Fruit fly (Drosophila melanogaster) whole organism, prepupa: Measurements from ENCODE around the gene Mulk.

Source experiments
- CG10631 ChIP-seq: fragments of 200-800 bp; sonication (Bioruptor generic); optimal IDR thresholded peaks from 2 replicates; lab custom pipeline; 2016; ENCODE audit warnings: missing biosample characterization, missing genetic modification characterization
- CG11294 ChIP-seq: fragments of 200-800 bp; sonication (Bioruptor generic); IDR thresholded peaks from 2 replicates; pipeline ENCODE4 v1.3.6; 2022; ENCODE audit warnings: missing biosample characterization, missing genetic modification characterization
- CG11762 ChIP-seq: fragments of 200-800 bp; sonication (Bioruptor generic); optimal IDR thresholded peaks from 3 replicates; lab custom pipeline; 2016; ENCODE audit warnings: missing biosample characterization, missing genetic modification characterization; ENCODE audit not compliant: insufficient read depth
- CG1621 ChIP-seq: fragments of 200-800 bp; sonication (Bioruptor generic); optimal IDR thresholded peaks from 3 replicates; lab custom pipeline; 2018; ENCODE audit warnings: missing biosample characterization, mild to moderate bottlenecking, missing genetic modification characterization
- CG16779 ChIP-seq: fragments of 200-800 bp; sonication (Bioruptor generic); optimal IDR thresholded peaks from 3 replicates; lab custom pipeline; 2017; ENCODE audit warnings: missing biosample characterization, mild to moderate bottlenecking, missing genetic modification characterization
- CG3032 ChIP-seq: fragments of 200-800 bp; optimal IDR thresholded peaks from 2 replicates; lab custom pipeline; 2019; ENCODE audit warnings: missing biosample characterization, mild to moderate bottlenecking, missing genetic modification characterization, moderate library complexity
- CG32006 ChIP-seq: fragments of 200-800 bp; sonication (Bioruptor generic); optimal IDR thresholded peaks from 3 replicates; lab custom pipeline; 2017; ENCODE audit warnings: missing biosample characterization, mild to moderate bottlenecking, missing genetic modification characterization
- CG6792 ChIP-seq: fragments of 200-800 bp; sonication (Bioruptor generic); optimal IDR thresholded peaks from 3 replicates; lab custom pipeline; 2016; ENCODE audit warnings: missing biosample characterization, missing genetic modification characterization
- CG6808 ChIP-seq: fragments of 200-800 bp; sonication (Bioruptor generic); optimal IDR thresholded peaks from 3 replicates; lab custom pipeline; 2017; ENCODE audit warnings: missing biosample characterization, missing genetic modification characterization, mild to moderate bottlenecking, moderate library complexity, missing genetic modification reagents
- CG8119 ChIP-seq: fragments of 200-800 bp; sonication (Bioruptor generic); IDR thresholded peaks from 3 replicates; pipeline ENCODE4 v1.3.6; 2022; ENCODE audit warnings: missing biosample characterization, missing genetic modification characterization
- CG9139 ChIP-seq: fragments of 200-800 bp; sonication (Bioruptor generic); optimal IDR thresholded peaks from 3 replicates; lab custom pipeline; 2017; ENCODE audit warnings: missing biosample characterization, mild to moderate bottlenecking, missing genetic modification characterization
- Eip78C ChIP-seq: fragments of 200-800 bp; sonication (Bioruptor generic); peaks from one replicate; lab custom pipeline; 2016; ENCODE audit warnings: missing biosample characterization, missing genetic modification characterization
- Eip93F ChIP-seq: fragments of 200-800 bp; sonication (Bioruptor generic); optimal IDR thresholded peaks from 2 replicates; lab custom pipeline; 2016; ENCODE audit warnings: missing biosample characterization, mild to moderate bottlenecking, missing genetic modification characterization
- Ets21C ChIP-seq: fragments of 200-800 bp; sonication (Bioruptor generic); optimal IDR thresholded peaks from 3 replicates; lab custom pipeline; 2016; ENCODE audit warnings: missing biosample characterization, missing genetic modification characterization
- Hr4 ChIP-seq: fragments of 200-800 bp; sonication (Bioruptor generic); optimal IDR thresholded peaks from 3 replicates; lab custom pipeline; 2016; ENCODE audit warnings: missing biosample characterization, missing genetic modification characterization
- Sox102F ChIP-seq: fragments of 200-800 bp; sonication (Bioruptor generic); optimal IDR thresholded peaks from 2 replicates; lab custom pipeline; 2016; ENCODE audit warnings: missing biosample characterization, mild to moderate bottlenecking, missing genetic modification characterization
- Sox14 ChIP-seq: fragments of 200-800 bp; sonication (Bioruptor generic); optimal IDR thresholded peaks from 3 replicates; lab custom pipeline; 2016; ENCODE audit warnings: missing biosample characterization, missing genetic modification characterization
- Sox15 ChIP-seq: fragments of 200-800 bp; sonication (Bioruptor generic); optimal IDR thresholded peaks from 3 replicates; lab custom pipeline; 2016; ENCODE audit warnings: missing biosample characterization, missing genetic modification characterization
- achi ChIP-seq: fragments of 200-800 bp; sonication (Bioruptor generic); optimal IDR thresholded peaks from 3 replicates; lab custom pipeline; 2016; ENCODE audit warnings: missing biosample characterization, missing genetic modification characterization
- cyc ChIP-seq: fragments of 200-800 bp; sonication (Bioruptor generic); optimal IDR thresholded peaks from 3 replicates; lab custom pipeline; 2016; ENCODE audit warnings: missing biosample characterization, missing genetic modification characterization
- dac ChIP-seq: fragments of 200-800 bp; sonication (Bioruptor generic); optimal IDR thresholded peaks from 2 replicates; lab custom pipeline; 2017; ENCODE audit warnings: missing biosample characterization, mild to moderate bottlenecking, missing genetic modification characterization
- eg ChIP-seq: fragments of 200-800 bp; sonication (Bioruptor generic); IDR thresholded peaks from 3 replicates; pipeline ENCODE4 v1.3.6; 2022; ENCODE audit warnings: missing biosample characterization, missing genetic modification characterization
- esn ChIP-seq: fragments of 200-800 bp; sonication (Bioruptor generic); optimal IDR thresholded peaks from 2 replicates; lab custom pipeline; 2016; ENCODE audit warnings: missing biosample characterization, mild to moderate bottlenecking, missing genetic modification characterization, moderate library complexity
- fd85E ChIP-seq: fragments of 200-800 bp; sonication (Bioruptor generic); optimal IDR thresholded peaks from 3 replicates; lab custom pipeline; 2016; ENCODE audit warnings: missing biosample characterization, missing genetic modification characterization
- fkh ChIP-seq: fragments of 200-800 bp; sonication (Bioruptor generic); optimal IDR thresholded peaks from 3 replicates; lab custom pipeline; 2017; ENCODE audit warnings: missing biosample characterization, mild to moderate bottlenecking, missing genetic modification characterization, moderate library complexity
- lz ChIP-seq: fragments of 200-800 bp; sonication (Bioruptor generic); optimal IDR thresholded peaks from 3 replicates; lab custom pipeline; 2016; ENCODE audit warnings: missing biosample characterization, missing genetic modification characterization
- pdm3 ChIP-seq: fragments of 200-800 bp; sonication (Bioruptor generic); optimal IDR thresholded peaks from 3 replicates; lab custom pipeline; 2016; ENCODE audit warnings: missing biosample characterization, missing genetic modification characterization
- salr ChIP-seq, 2 experiments: fragments of 200-800 bp; sonication (Bioruptor generic); optimal IDR thresholded peaks; 3 replicates each; lab custom pipeline; 2016 to 2018; ENCODE audit warnings: missing biosample characterization in 2 of 2, missing genetic modification characterization in 2 of 2, mild to moderate bottlenecking in 1 of 2
- spab ChIP-seq: fragments of 200-800 bp; sonication (Bioruptor generic); optimal IDR thresholded peaks from 2 replicates; lab custom pipeline; 2017; ENCODE audit warnings: missing biosample characterization, mild to moderate bottlenecking, missing genetic modification characterization, missing genetic modification reagents
- svp ChIP-seq: fragments of 200-800 bp; sonication (Bioruptor generic); peaks from one replicate; lab custom pipeline; 2016; ENCODE audit warnings: missing biosample characterization, missing genetic modification characterization
- topi ChIP-seq: fragments of 200-800 bp; sonication (Bioruptor generic); optimal IDR thresholded peaks from 3 replicates; lab custom pipeline; 2016; ENCODE audit warnings: missing biosample characterization, missing genetic modification characterization
- vri ChIP-seq: fragments of 200-800 bp; sonication (Bioruptor generic); optimal IDR thresholded peaks from 3 replicates; lab custom pipeline; 2016; ENCODE audit warnings: missing biosample characterization, mild to moderate bottlenecking, missing genetic modification characterization

Gene Mulk

DNA sequence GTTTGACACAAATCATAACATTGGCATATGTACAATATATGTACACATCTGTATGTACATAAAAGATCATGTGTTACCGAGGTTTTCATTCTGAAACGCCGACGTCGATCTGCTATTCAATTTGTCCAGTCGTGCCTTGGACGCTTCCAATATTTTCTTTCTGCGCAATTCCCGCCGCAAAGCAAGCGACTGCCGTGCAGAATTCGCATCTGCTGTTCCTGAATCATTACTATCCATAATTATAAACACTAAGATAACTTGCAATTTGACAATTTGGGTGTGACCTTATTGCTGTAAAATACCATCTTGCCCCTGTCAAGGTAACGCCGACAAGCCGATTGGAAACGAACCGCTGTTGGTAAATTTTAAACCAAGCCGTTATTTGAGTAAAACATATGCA lies 42.0 kb downstream of the Mulk start:
- TF ChIP-seq fkh, result peak; percentile 69
- no peak for TF ChIP-seq lz

DNA sequence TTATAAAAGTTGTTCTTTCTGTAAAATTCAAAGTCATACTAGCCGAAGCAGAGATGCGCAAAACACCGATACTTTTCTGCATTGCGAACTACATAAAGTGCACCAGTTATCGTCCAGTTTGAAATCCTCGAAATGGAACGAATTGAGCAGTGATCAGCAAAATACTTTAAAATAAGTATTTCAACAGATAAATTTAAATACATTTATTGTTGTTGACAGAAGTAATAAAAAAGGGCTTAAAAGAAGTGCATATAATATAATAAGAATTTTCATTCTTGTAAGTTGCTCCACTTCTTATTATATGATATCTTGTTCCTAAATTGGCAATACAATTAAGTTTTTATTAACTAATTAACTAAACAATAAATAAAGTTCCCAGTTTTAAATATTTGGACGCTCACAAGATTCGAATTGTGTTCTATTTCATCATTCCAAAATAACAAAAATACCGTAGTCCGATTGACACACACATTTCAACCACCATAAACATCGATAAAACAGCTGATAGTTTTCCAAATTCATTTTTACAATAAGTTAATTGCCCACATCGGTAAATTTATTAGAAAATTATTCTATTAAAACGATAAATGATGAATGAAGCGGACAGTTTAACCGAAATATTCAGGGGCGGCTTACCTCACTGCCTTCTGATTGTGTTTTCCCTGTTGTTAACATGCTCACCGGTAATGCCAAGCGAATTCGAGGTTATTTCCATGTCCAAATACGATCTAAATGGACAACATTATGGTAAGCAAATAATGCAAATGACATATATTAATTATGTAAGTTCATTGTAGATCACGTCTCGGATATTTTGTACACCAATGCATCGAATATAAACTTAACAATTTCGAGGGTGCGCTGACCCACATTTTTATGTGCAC lies 44.7 kb downstream of the Mulk start, which contains the start of the genes Usp14 and CG4972:
TSS of gene Usp14 (minus strand) at position 70 of the 884 bp plus-strand sequence.
TSS of gene CG4972 (plus strand) at position 466 of the 884 bp plus-strand sequence.
- TF ChIP-seq fkh, result peak; percentile 25
- TF ChIP-seq CG3032, result peak; percentile 34
- TF ChIP-seq esn (GFP tag; lab: Kevin White, UChicago), result peak; percentile 6
- peak; percentile 21 for TF ChIP-seq Sox14
- TF ChIP-seq topi (GFP tag; lab: Kevin White, UChicago), result peak; percentile 26
- TF ChIP-seq cyc (GFP tag; lab: Kevin White, UChicago), result peak; percentile 22
- TF ChIP-seq CG1621 (tag; lab: Kevin White, UChicago), result no peak
- TF ChIP-seq svp (GFP tag; lab: Kevin White, UChicago), result no peak

DNA sequence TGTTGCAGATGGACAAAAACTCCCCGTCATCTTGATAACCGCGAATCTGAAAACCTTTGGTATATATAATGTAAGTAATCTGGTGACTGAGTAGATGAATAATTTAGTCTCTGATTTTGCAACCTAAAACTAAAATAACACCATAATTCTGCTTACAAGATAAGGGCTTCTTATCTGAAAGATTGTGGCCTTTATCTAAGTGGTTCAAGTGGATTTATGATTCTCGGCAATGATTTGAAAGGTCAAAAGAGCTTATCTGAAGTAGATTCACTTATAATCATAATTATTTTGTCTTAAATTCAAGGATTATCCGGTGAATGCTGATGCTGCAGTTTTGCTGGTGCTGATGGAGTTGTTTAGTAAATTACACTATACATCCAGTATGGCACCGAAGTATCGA lies 46.0 kb downstream of the Mulk start:
- no peak for TF ChIP-seq achi (GFP tag; lab: Kevin White, UChicago)
- TF ChIP-seq CG8119 (GFP tag; lab: Robert Waterston, UW), result no peak
- no peak for TF ChIP-seq CG9139
- no peak for TF ChIP-seq esn (GFP tag; lab: Kevin White, UChicago)
- TF ChIP-seq CG11762 (GFP tag; lab: Kevin White, UChicago), result no peak
- TF ChIP-seq Eip78C, result no peak
- no peak for TF ChIP-seq CG11294 (GFP tag; lab: Robert Waterston, UW)
- no peak for TF ChIP-seq CG6792 (GFP tag; lab: Kevin White, UChicago)
- TF ChIP-seq CG6808 (GFP tag; lab: Kevin White, UChicago), result no peak
- TF ChIP-seq CG10631 (GFP tag; lab: Kevin White, UChicago), result no peak
- TF ChIP-seq spab (GFP tag; lab: Kevin White, UChicago), result no peak
- no peak for TF ChIP-seq CG16779
- TF ChIP-seq eg (GFP tag; lab: Robert Waterston, UW), result no peak
- no peak for TF ChIP-seq topi (GFP tag; lab: Kevin White, UChicago)
- no peak for TF ChIP-seq Ets21C
- TF ChIP-seq Sox102F (GFP tag; lab: Kevin White, UChicago), result no peak
- TF ChIP-seq Sox15 (GFP tag; lab: Kevin White, UChicago), result no peak
- no peak for TF ChIP-seq CG32006 (GFP tag; lab: Kevin White, UChicago)
- TF ChIP-seq salr (GFP tag; optimal IDR thresholded peaks at IDR 0.05; lab: Kevin White, UChicago), result no peak
- TF ChIP-seq pdm3 (GFP tag; lab: Kevin White, UChicago), result no peak
- TF ChIP-seq, all 60 proteins: peak for 0

- TF ChIP-seq fd85E (no peak), Eip93F (GFP tag; lab: Kevin White, UChicago) (peak; percentile 27), Hr4 (GFP tag; lab: Kevin White, UChicago) (no peak), fkh (no peak), cyc (GFP tag; lab: Kevin White, UChicago) (no peak), vri (GFP tag; lab: Kevin White, UChicago) (peak; percentile 94), dac (GFP tag; lab: Kevin White, UChicago) (no peak)
Observed at dm6 chr2L:10320174-10320775, 50.4 kb downstream of the Mulk start.
